Fruit fly (Drosophila melanogaster): ENCODE data around the gene CG43175.

DNA sequence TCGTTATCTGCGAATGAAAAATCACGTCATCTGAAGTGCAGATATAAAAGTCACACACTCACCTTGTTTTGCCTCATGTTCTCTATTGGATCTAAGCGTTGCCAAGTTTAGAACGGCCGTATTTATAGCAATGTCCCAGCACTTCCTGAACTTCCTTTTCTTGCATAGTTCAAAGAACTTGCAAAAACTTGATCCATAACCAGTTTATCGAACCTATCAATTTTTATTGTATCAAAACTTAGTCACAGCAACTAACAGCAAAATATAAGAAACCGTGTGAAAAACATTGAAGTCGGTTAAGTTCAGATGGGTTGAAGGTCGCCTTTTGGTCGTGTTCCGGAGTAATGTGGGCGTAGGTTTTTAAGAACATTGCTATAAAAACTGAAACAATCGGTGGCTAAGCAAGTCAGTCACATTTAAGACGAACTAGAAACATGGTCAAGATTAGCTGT is 11.8 kb upstream of the CG43175 start, which contains the start of the genes CG14324 and CG14326:
- TF ChIP-seq EcR (GFP tag; optimal IDR thresholded peaks at IDR 0.05) (peak in 1 of 2 experiments; percentile 13), pan (optimal IDR thresholded peaks at IDR 0.05) (no peak), CG8478 (optimal IDR thresholded peaks at IDR 0.05) (no peak), usp (GFP tag; optimal IDR thresholded peaks at IDR 0.05) (no peak), Dll (optimal IDR thresholded peaks at IDR 0.05) (no peak), psq (optimal IDR thresholded peaks at IDR 0.05) (no peak)

Data from whole organism.